Fruit fly (Drosophila melanogaster) whole organism, adult: ENCODE results near the gene Ptp4E.

Experiments
- CG11617 ChIP-seq: fragments of 200-800 bp; sonication (Bioruptor generic); optimal IDR thresholded peaks from 2 replicates; lab custom pipeline; 2017; ENCODE audit warnings: mild to moderate bottlenecking, missing biosample characterization, missing genetic modification reagents, missing genetic modification characterization
- CG12768 ChIP-seq: fragments of 200-800 bp; sonication (Bioruptor generic); optimal IDR thresholded peaks from 2 replicates; lab custom pipeline; 2017; ENCODE audit warnings: missing biosample characterization, missing genetic modification characterization, mild to moderate bottlenecking, moderate library complexity, missing genetic modification reagents
- CG14711 ChIP-seq: fragments of 200-800 bp; sonication (Bioruptor generic); optimal IDR thresholded peaks from 2 replicates; lab custom pipeline; 2018; ENCODE audit warnings: missing biosample characterization, mild to moderate bottlenecking, missing genetic modification characterization, moderate library complexity
- CG1620 ChIP-seq: fragments of 200-800 bp; sonication (Bioruptor generic); optimal IDR thresholded peaks from 2 replicates; lab custom pipeline; 2016; ENCODE audit warnings: missing biosample characterization, missing genetic modification characterization
- CG33017 ChIP-seq: fragments of 200-800 bp; sonication (Bioruptor generic); optimal IDR thresholded peaks from 2 replicates; lab custom pipeline; 2018; ENCODE audit warnings: missing biosample characterization, mild to moderate bottlenecking, missing genetic modification characterization, moderate library complexity
- CG5204 ChIP-seq: fragments of 200-800 bp; sonication (Bioruptor generic); optimal IDR thresholded peaks from 2 replicates; lab custom pipeline; 2016; ENCODE audit warnings: missing biosample characterization, missing genetic modification characterization
- CG7045 ChIP-seq: fragments of 200-800 bp; sonication (Bioruptor generic); optimal IDR thresholded peaks from 2 replicates; lab custom pipeline; 2017; ENCODE audit warnings: missing biosample characterization, mild to moderate bottlenecking, missing genetic modification characterization
- CG7101 ChIP-seq: fragments of 200-800 bp; sonication (Bioruptor generic); optimal IDR thresholded peaks from 2 replicates; lab custom pipeline; 2018; ENCODE audit warnings: missing biosample characterization, mild to moderate bottlenecking, missing genetic modification characterization, moderate library complexity
- Clk ChIP-seq: fragments of 200-800 bp; sonication (Bioruptor generic); optimal IDR thresholded peaks from 2 replicates; lab custom pipeline; 2017; ENCODE audit warnings: missing biosample characterization, missing genetic modification characterization
- Crg-1 ChIP-seq: fragments of 200-800 bp; sonication (Bioruptor generic); optimal IDR thresholded peaks from 2 replicates; lab custom pipeline; 2016; ENCODE audit warnings: missing biosample characterization, missing genetic modification characterization
- Hr96 ChIP-seq: fragments of 200-800 bp; sonication (Bioruptor generic); optimal IDR thresholded peaks from 2 replicates; lab custom pipeline; 2016; ENCODE audit warnings: missing biosample characterization, missing genetic modification characterization
- Mnt ChIP-seq: fragments of 200-800 bp; sonication (Bioruptor generic); optimal IDR thresholded peaks from 2 replicates; lab custom pipeline; 2016; ENCODE audit warnings: missing biosample characterization, mild to moderate bottlenecking, missing genetic modification characterization
- bab1 ChIP-seq: fragments of 200-800 bp; sonication (Bioruptor generic); optimal IDR thresholded peaks from 3 replicates; lab custom pipeline; 2019; ENCODE audit warnings: missing biosample characterization, mild to moderate bottlenecking, missing genetic modification characterization, moderate library complexity
- cic ChIP-seq: fragments of 200-800 bp; sonication (Bioruptor generic); optimal IDR thresholded peaks from 2 replicates; lab custom pipeline; 2017; ENCODE audit warnings: missing biosample characterization, mild to moderate bottlenecking, missing genetic modification characterization, moderate library complexity
- cnc ChIP-seq, 2 experiments: fragments of >200 bp; optimal IDR thresholded peaks; 2 replicates each; lab custom pipeline; 2017
- kay ChIP-seq: fragments of 200-800 bp; sonication (Bioruptor generic); peaks from one replicate; lab custom pipeline; 2016; ENCODE audit warnings: missing biosample characterization, missing genetic modification characterization, borderline replicate concordance
- ovo ChIP-seq: fragments of 200-800 bp; sonication (Bioruptor generic); optimal IDR thresholded peaks from 2 replicates; lab custom pipeline; 2016; ENCODE audit warnings: missing biosample characterization, missing genetic modification characterization
- pad ChIP-seq: fragments of 200-800 bp; sonication (Bioruptor generic); optimal IDR thresholded peaks from 3 replicates; lab custom pipeline; 2017; ENCODE audit warnings: missing biosample characterization, missing genetic modification characterization, mild to moderate bottlenecking, moderate library complexity, missing genetic modification reagents
- tj ChIP-seq: fragments of 200-800 bp; sonication (Bioruptor generic); optimal IDR thresholded peaks from 3 replicates; lab custom pipeline; 2017; ENCODE audit warnings: missing biosample characterization, mild to moderate bottlenecking, missing genetic modification characterization, moderate library complexity
- toe ChIP-seq: fragments of 200-800 bp; sonication (Bioruptor generic); optimal IDR thresholded peaks from 2 replicates; lab custom pipeline; 2016; ENCODE audit warnings: missing biosample characterization, missing genetic modification characterization

Gene Ptp4E

DNA sequence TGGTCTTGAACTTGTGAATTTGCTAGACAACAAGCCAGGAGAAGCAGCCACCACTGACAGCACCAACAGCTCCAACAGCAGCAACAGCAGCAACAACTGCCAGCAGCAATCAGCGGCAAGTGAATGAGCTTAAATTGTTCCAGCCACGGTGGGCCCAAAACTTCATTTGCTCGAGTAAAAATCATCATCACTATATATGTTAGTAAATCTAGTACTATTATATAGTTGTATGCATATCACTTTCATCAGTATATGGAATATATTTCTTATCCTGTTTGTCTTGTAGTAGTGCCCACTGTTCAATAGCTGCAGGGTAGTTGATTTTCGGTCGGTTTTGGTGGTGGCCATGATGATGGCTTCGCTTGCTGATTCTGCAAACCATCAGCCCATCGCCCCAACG, 19.9 kb downstream of the Ptp4E start:
- peak; percentile 6 for TF ChIP-seq tj
- TF ChIP-seq toe (GFP tag; lab: Kevin White, UChicago) = no peak

DNA sequence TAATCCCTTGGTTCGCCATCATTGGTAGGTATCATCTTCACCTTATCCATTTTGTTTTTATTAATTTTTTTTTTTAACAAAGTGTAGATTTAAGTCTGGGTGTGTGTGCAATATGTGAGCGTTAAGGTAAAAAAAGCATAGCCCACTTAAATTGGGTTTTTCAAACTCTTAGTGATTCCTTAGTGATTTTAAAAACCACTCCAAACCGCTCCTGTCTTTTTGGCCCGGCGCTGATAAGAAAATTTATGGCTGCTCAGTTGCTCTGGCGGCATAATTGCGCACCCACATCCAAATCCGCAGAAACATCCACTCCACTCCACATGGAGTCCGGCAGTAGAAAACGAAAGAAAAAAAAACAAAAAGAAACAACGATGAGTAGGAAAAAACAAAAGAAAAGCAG, 22.1 kb downstream of the Ptp4E start, which contains the start of gene CG15468:
Gene CG15468, minus strand, starts transcription at position 101 of the 400 bp plus-strand sequence.
- TF ChIP-seq CG7045 (no peak), cic (GFP tag; lab: Kevin White, UChicago) (no peak), CG12768 (GFP tag; lab: Kevin White, UChicago) (no peak)

DNA sequence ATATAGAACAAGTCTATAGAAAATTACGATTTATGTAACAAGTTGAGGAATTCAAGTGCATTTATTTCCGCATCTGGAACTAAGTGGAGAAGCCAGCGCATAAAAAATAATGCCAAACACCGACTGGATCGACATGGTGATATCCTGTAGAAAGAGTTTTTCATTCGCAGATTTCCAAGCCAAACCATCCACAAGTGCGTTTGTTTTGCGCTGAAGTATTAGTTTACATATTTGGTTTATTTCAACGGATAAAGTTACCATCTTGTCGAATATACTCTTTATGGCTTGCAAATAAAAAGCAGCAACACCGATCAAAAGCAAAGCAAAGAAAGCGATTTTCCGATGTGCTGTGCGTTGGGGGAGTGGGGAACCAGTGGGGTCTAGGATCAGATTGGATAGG, 24.0 kb downstream of the Ptp4E start:
- TF ChIP-seq CG12768 (GFP tag; lab: Kevin White, UChicago) (no peak), CG11617 (GFP tag; lab: Kevin White, UChicago) (no peak), CG33017 (tag; lab: Kevin White, UChicago) (no peak), CG5204 (GFP tag; lab: Kevin White, UChicago) (no peak), bab1 (no peak), cnc (optimal IDR thresholded peaks at IDR 0.05; lab: Kevin White, UChicago) (no peak), CG7101 (tag; lab: Kevin White, UChicago) (no peak), tj (no peak), toe (GFP tag; lab: Kevin White, UChicago) (no peak), kay (GFP tag; lab: Kevin White, UChicago) (no peak), CG14711 (tag; lab: Kevin White, UChicago) (no peak), cic (GFP tag; lab: Kevin White, UChicago) (no peak), pad (GFP tag; lab: Kevin White, UChicago) (no peak), Crg-1 (GFP tag; lab: Kevin White, UChicago) (no peak), Mnt (GFP tag; lab: Kevin White, UChicago) (no peak), Clk (GFP tag; lab: Kevin White, UChicago) (no peak)

DNA sequence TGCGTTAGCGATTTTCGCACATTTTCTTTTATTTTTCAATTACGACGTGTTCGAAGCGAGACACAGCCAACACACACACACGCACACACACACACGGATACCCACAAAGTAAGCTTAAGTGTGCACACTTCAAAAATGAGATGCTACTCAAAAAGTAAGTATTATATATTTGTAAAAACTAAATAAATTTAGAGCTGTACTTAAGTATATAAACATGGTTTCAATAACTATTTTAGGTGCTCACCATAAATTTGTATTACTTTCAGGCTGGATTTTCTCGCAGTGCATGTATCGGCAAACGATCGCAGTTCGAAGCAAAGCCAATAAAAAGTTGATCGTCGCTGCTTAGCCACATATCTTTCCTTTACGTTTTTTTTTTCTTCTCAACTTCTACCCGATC, 26.7 kb downstream of the Ptp4E start:
- no peak for TF ChIP-seq Mnt (GFP tag; lab: Kevin White, UChicago)
- no peak for TF ChIP-seq cnc (optimal IDR thresholded peaks at IDR 0.05; lab: Kevin White, UChicago)
- no peak for TF ChIP-seq CG7045
- TF ChIP-seq CG5204 (GFP tag; lab: Kevin White, UChicago) = no peak
- TF ChIP-seq cic (GFP tag; lab: Kevin White, UChicago) = no peak
- no peak for TF ChIP-seq Hr96 (GFP tag; lab: Kevin White, UChicago)

DNA sequence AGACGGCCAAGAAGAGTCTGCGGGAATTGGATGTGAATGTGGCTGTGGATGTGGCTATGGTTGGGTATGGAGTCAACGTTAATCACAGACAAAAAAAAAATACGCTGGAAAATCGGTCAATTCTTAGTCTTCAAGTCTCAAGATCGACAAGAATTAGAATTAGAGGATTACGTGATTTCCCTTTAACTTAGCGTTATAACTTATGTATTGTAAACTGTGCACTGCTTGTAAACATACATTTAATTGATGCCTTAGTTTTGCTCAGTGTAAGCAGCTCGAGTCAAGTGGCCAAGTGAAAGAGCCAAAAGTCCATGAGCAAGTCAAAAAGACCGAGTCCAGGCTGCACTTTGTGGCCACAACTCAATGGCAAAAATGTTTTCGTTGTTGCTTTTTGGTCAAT, 31.0 kb downstream of the Ptp4E start:
- TF ChIP-seq CG7101 (tag; lab: Kevin White, UChicago) (no peak), toe (GFP tag; lab: Kevin White, UChicago) (no peak), Crg-1 (GFP tag; lab: Kevin White, UChicago) (no peak), CG33017 (tag; lab: Kevin White, UChicago) (no peak), cnc (optimal IDR thresholded peaks at IDR 0.05; lab: Kevin White, UChicago) (no peak), bab1 (no peak), CG11617 (GFP tag; lab: Kevin White, UChicago) (no peak), Hr96 (GFP tag; lab: Kevin White, UChicago) (no peak), Mnt (GFP tag; lab: Kevin White, UChicago) (no peak), ovo (no peak), CG14711 (tag; lab: Kevin White, UChicago) (no peak), CG12768 (GFP tag; lab: Kevin White, UChicago) (no peak), CG1620 (GFP tag; lab: Kevin White, UChicago) (no peak), tj (no peak), CG7045 (no peak), pad (GFP tag; lab: Kevin White, UChicago) (no peak), CG5204 (GFP tag; lab: Kevin White, UChicago) (no peak)

DNA sequence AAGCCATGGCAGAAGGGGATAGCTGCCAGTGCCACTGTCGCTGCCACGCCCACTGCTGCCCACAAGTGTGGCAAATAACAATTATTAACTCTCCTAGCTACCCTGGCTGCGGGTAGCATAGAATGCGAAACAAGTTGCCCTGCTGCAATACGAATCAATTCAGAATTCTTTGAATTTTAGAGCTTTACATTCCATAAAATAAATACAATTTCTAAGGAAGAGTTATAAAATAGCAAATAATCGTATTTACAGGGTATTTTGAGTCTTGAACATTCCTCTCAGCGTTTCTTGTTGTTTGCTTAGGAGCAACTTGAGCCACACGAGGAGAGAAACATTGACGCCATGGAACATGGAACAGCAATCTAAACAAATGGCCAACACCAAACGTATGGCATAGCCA, 43.5 kb downstream of the Ptp4E start:
- no peak for TF ChIP-seq CG33017 (tag; lab: Kevin White, UChicago)
- no peak for TF ChIP-seq pad (GFP tag; lab: Kevin White, UChicago)
- no peak for TF ChIP-seq ovo
- no peak for TF ChIP-seq bab1

DNA sequence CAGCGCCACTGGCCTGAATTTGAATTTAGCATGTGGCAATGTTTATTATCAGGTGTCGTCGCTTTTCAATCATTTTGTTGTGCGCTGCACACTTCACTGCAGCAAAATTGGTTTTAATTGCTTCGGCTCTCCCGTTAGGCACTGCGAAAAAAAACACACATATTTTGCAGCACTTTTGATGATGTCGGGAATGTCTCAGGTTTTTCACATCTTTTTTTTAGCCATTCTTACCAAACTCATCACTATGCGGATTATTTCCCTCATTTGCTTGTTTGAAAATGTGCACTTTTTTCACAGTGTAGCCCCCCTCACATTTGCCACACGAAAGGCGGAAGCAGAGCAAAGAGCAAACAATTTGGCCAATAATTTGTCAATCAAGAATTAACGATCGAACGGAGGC, 44.3 kb downstream of the Ptp4E start:
- TF ChIP-seq pad (GFP tag; lab: Kevin White, UChicago) = no peak
- no peak for TF ChIP-seq toe (GFP tag; lab: Kevin White, UChicago)
- TF ChIP-seq CG7101 (tag; lab: Kevin White, UChicago) = no peak
- no peak for TF ChIP-seq CG14711 (tag; lab: Kevin White, UChicago)
- no peak for TF ChIP-seq ovo
- TF ChIP-seq CG11617 (GFP tag; lab: Kevin White, UChicago) = no peak
- no peak for TF ChIP-seq bab1
- TF ChIP-seq tj = no peak
- no peak for TF ChIP-seq CG33017 (tag; lab: Kevin White, UChicago)
- no peak for TF ChIP-seq Crg-1 (GFP tag; lab: Kevin White, UChicago)

DNA sequence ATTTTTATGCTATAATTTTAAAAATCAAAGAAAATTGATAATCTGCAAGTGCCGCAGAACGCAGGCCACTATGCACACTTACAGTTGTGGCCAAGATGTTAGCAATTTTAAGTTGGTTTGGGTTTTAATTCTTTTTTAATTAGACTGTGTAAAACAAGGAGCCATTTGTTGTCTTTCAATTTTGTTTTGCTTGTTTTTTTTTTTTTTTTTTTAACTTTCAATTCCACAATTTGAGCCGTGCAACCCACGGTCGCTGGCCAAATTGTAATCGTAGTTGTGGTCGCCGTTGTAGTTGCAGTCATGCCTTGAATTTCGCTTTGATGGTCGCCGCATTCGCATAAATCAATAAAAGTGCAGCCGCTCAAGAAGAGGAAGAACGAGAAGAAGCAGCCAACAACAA, 46.4 kb downstream of the Ptp4E start:
- TF ChIP-seq ovo = no peak
- TF ChIP-seq kay (GFP tag; lab: Kevin White, UChicago) = no peak
- TF ChIP-seq CG5204 (GFP tag; lab: Kevin White, UChicago) = no peak
- TF ChIP-seq CG1620 (GFP tag; lab: Kevin White, UChicago) = no peak
- TF ChIP-seq Clk (GFP tag; lab: Kevin White, UChicago) = no peak
- no peak for TF ChIP-seq CG33017 (tag; lab: Kevin White, UChicago)
- no peak for TF ChIP-seq tj
- no peak for TF ChIP-seq Mnt (GFP tag; lab: Kevin White, UChicago)
